Worm (Caenorhabditis elegans) whole organism, L2 larva: ENCODE data around the gene K07F5.6.
"Not testable (repeated sequence)": the region's sequence is repeated elsewhere in the genome, so short reads cannot be mapped to it uniquely, and the experiment has no call there.

Source experiments
- C34F6.9 ChIP-seq: fragments of 150-350 bp; optimal IDR thresholded peaks from 2 replicates; lab custom pipeline; 2014; ENCODE audit warnings: missing biosample characterization, missing genetic modification characterization
- F13H6.1 ChIP-seq: sonication (generic microtip); optimal IDR thresholded peaks from 2 replicates; lab custom pipeline; 2016; ENCODE audit warnings: missing genetic modification characterization, missing compliant biosample characterization
- R02D3.7 ChIP-seq: fragments of 150-350 bp; optimal IDR thresholded peaks from 2 replicates; lab custom pipeline; 2014; ENCODE audit warnings: missing biosample characterization, missing genetic modification characterization
- Y55F3AM.14 ChIP-seq: fragments of 200-800 bp; sonication (Bioruptor generic); optimal IDR thresholded peaks from 2 replicates; lab custom pipeline; 2018; ENCODE audit warnings: mild to moderate bottlenecking, missing genetic modification characterization, missing compliant biosample characterization
- ZK546.5 ChIP-seq: sonication (generic microtip); optimal IDR thresholded peaks from 2 replicates; lab custom pipeline; 2017; ENCODE audit warnings: missing biosample characterization, missing genetic modification characterization
- ama-1 ChIP-seq: fragments of 150-350 bp; optimal IDR thresholded peaks from 2 replicates; lab custom pipeline; 2018; ENCODE audit warnings: inconsistent platforms
- ceh-82 ChIP-seq: fragments of 150-350 bp; optimal IDR thresholded peaks from 2 replicates; lab custom pipeline; 2014; ENCODE audit warnings: missing biosample characterization, missing genetic modification characterization
- crh-2 ChIP-seq: sonication (generic microtip); optimal IDR thresholded peaks from 2 replicates; lab custom pipeline; 2017; ENCODE audit warnings: missing biosample characterization, missing genetic modification characterization
- dmd-4 ChIP-seq: sonication (generic microtip); optimal IDR thresholded peaks from 2 replicates; lab custom pipeline; 2017; ENCODE audit warnings: missing biosample characterization, missing genetic modification characterization
- elt-1 ChIP-seq: fragments of 150-350 bp; optimal IDR thresholded peaks from 2 replicates; lab custom pipeline; 2014; ENCODE audit warnings: missing biosample characterization, missing genetic modification characterization
- fos-1 ChIP-seq: fragments of 150-350 bp; optimal IDR thresholded peaks from 2 replicates; lab custom pipeline; 2014; ENCODE audit warnings: missing biosample characterization, missing genetic modification characterization
- gmeb-1 ChIP-seq: fragments of 150-350 bp; optimal IDR thresholded peaks from 2 replicates; lab custom pipeline; 2014; ENCODE audit warnings: missing biosample characterization, missing genetic modification characterization
- lin-11 ChIP-seq: fragments of 150-350 bp; sonication (generic microtip); optimal IDR thresholded peaks from 2 replicates; lab custom pipeline; 2014; ENCODE audit warnings: missing biosample characterization, missing genetic modification characterization, inconsistent platforms, mixed read lengths
- lin-13 ChIP-seq: fragments of 150-350 bp; optimal IDR thresholded peaks from 2 replicates; lab custom pipeline; 2014; ENCODE audit warnings: missing biosample characterization, missing genetic modification reagents, missing genetic modification characterization
- lin-39 ChIP-seq: fragments of 150-350 bp; optimal IDR thresholded peaks from 2 replicates; lab custom pipeline; 2014; ENCODE audit warnings: missing biosample characterization, missing genetic modification reagents, missing genetic modification characterization
- lsy-2 ChIP-seq, 2 experiments: fragments of 150-350 bp in 1 of 2; sonication (generic microtip) in 1 of 2; optimal IDR thresholded peaks; 2 replicates each; lab custom pipeline; 2014 to 2017; ENCODE audit warnings: missing biosample characterization in 2 of 2, missing genetic modification characterization in 2 of 2
- mbf-1 ChIP-seq: sonication (generic microtip); optimal IDR thresholded peaks from 2 replicates; lab custom pipeline; 2017; ENCODE audit warnings: missing biosample characterization, missing genetic modification characterization
- nhr-10 ChIP-seq: sonication (generic microtip); optimal IDR thresholded peaks from 2 replicates; lab custom pipeline; 2017; ENCODE audit warnings: missing biosample characterization, missing genetic modification characterization
- nhr-11 ChIP-seq: fragments of 150-350 bp; optimal IDR thresholded peaks from 2 replicates; lab custom pipeline; 2014; ENCODE audit warnings: missing biosample characterization, missing genetic modification characterization
- nhr-129 ChIP-seq: fragments of 150-350 bp; optimal IDR thresholded peaks from 2 replicates; lab custom pipeline; 2014; ENCODE audit warnings: missing biosample characterization, missing genetic modification characterization
- nhr-21 ChIP-seq: fragments of 150-350 bp; optimal IDR thresholded peaks from 2 replicates; lab custom pipeline; 2014; ENCODE audit warnings: missing biosample characterization, missing genetic modification characterization
- nhr-23 ChIP-seq: fragments of 150-350 bp; optimal IDR thresholded peaks from 2 replicates; lab custom pipeline; 2014; ENCODE audit warnings: missing biosample characterization, missing genetic modification reagents, missing genetic modification characterization
- nhr-77 ChIP-seq: fragments of 150-350 bp; optimal IDR thresholded peaks from 2 replicates; lab custom pipeline; 2014; ENCODE audit warnings: missing biosample characterization, missing genetic modification characterization
- sem-4 ChIP-seq: fragments of 150-350 bp; optimal IDR thresholded peaks from 2 replicates; lab custom pipeline; 2014; ENCODE audit warnings: missing biosample characterization, missing genetic modification reagents, missing genetic modification characterization
- sma-3 ChIP-seq: sonication (generic microtip); optimal IDR thresholded peaks from 2 replicates; lab custom pipeline; 2016; ENCODE audit warnings: missing genetic modification reagents, missing genetic modification characterization, missing compliant biosample characterization
- sma-9 ChIP-seq, 2 experiments: fragments of 150-350 bp in 1 of 2; sonication (generic microtip) in 1 of 2; optimal IDR thresholded peaks; 2 replicates each; lab custom pipeline; 2014 to 2016; ENCODE audit warnings: missing genetic modification characterization in 2 of 2, mild to moderate bottlenecking in 1 of 2, missing biosample characterization in 1 of 2, missing compliant biosample characterization in 1 of 2, missing genetic modification reagents in 1 of 2, moderate library complexity in 1 of 2
- unc-55 ChIP-seq: fragments of 150-350 bp; sonication (generic microtip); optimal IDR thresholded peaks from 3 replicates; lab custom pipeline; 2014; ENCODE audit warnings: missing biosample characterization, missing genetic modification reagents, missing genetic modification characterization
- zag-1 ChIP-seq: fragments of 150-350 bp; optimal IDR thresholded peaks from 2 replicates; lab custom pipeline; 2014; ENCODE audit warnings: missing biosample characterization, missing genetic modification characterization
- ztf-1 ChIP-seq: fragments of 200-800 bp; sonication (Bioruptor generic); conservative IDR thresholded peaks from 2 replicates; pipeline ENCODE4 v1.3.6; 2022; ENCODE audit warnings: missing genetic modification characterization, missing compliant biosample characterization
- ztf-11 ChIP-seq: sonication (generic microtip); optimal IDR thresholded peaks from 2 replicates; lab custom pipeline; 2017; ENCODE audit warnings: missing biosample characterization, missing genetic modification characterization

K07F5.6 gene

DNA sequence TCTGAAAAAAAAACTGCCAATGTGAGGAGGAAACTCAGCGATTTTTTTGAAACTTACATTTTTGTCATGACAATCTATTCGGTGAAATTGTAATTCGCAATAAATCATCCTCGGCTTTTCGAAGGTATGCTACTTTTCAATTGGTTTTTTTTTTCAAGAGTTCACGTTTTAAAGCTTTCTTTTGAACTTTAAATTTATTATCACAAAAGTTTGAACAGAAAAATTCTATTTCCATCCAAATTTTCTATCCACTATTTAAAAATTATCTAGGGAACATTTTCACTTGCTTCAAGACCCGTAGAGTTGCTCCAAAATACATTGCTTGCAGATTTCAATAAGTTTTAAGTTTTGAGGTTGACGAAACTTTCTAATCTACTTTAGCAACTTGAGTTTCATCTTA is at the start of gene K07F5.6:
K07F5.6 (minus strand) TSS at position 101 of the 400 bp plus-strand sequence.
- TF ChIP-seq F13H6.1 (tag; lab: Kevin White, UChicago) (no peak), mbf-1 (tag; lab: Kevin White, UChicago) (no peak), dmd-4 (tag; lab: Kevin White, UChicago) (no peak), nhr-77 (tag; lab: Kevin White, UChicago) (no peak), ztf-1 (no peak), nhr-10 (tag; lab: Kevin White, UChicago) (no peak), ceh-82 (tag; lab: Kevin White, UChicago) (no peak), elt-1 (no peak)

ce11 chrIV:9895088-9895487 is 48.6 kb upstream of the K07F5.6 start, which contains the start of gene ssp-32:
Gene ssp-32 (plus strand): TSS chrIV:9895388.
- TF ChIP-seq sma-3, result no peak
- TF ChIP-seq ceh-82 (tag; lab: Kevin White, UChicago), result no peak
- TF ChIP-seq lsy-2 (tag; optimal IDR thresholded peaks at IDR 0.05; lab: Kevin White, UChicago), result no peak

ce11 chrIV:9894331-9894730 is 47.9 kb upstream of the K07F5.6 start, which contains the start of gene msp-77:
Gene msp-77 (plus strand): TSS chrIV:9894631.
- not testable (repeated sequence) for TF ChIP-seq dmd-4 (tag; lab: Kevin White, UChicago); zag-1; lin-11 (tag; lab: Kevin White, UChicago)

- TF ChIP-seq gmeb-1 (tag; lab: Kevin White, UChicago); ztf-1; sma-9 (GFP tag; optimal IDR thresholded peaks at IDR 0.05; lab: Kevin White, UChicago); sma-9 (tag; optimal IDR thresholded peaks at IDR 0.05; lab: Kevin White, UChicago): not testable (repeated sequence)
Observed at ce11 chrIV:9893649-9894048, 47.2 kb upstream of the K07F5.6 start, which contains the start of gene sss-1. Gene sss-1 (minus strand): TSS chrIV:9893749.

DNA sequence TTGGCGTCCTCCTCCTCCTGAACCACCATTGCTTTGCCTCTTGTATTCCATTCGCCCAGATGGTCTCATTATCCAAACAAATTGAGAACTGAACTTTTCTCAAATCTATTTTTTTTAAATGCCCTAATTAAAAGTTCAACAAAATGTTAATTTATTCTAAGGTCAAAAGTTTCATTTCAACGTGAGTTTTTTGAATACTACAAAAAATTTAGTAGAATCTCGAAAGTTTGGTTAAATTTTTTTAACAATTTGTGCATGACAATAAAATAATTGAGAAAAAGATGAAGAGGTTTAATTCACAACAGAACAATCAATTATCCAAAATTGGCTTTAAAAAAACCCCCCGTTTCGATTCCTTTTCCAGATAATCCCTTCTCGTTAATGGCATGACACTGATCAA is 45.5 kb upstream of the K07F5.6 start, which contains the start of gene F32B6.4:
F32B6.4 (minus strand) TSS at position 101 of the 400 bp plus-strand sequence.
- TF ChIP-seq ceh-82 (tag; lab: Kevin White, UChicago) (no peak), R02D3.7 (tag; lab: Kevin White, UChicago) (no peak), ztf-11 (tag; lab: Kevin White, UChicago) (no peak), gmeb-1 (tag; lab: Kevin White, UChicago) (no peak)

DNA sequence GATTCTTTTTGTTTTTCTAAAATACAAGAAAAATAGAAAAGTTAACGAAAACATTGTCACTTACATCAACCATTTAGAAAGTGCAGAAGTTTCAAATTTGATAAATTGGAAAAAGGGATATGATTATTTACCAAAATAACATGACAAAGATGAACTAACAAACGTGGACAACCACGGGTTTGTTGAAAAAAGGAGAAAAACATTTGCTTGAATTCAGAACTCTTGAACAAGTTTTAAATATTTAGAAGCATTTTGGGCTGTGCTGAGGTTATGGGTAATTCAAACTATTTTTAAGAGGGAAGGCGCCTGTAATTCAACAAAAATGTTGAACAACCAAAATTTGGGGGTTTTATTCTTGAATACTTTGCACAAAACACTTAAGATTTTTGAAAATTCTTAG is 43.4 kb upstream of the K07F5.6 start, which contains the start of gene ttbk-3:
ttbk-3 (minus strand) TSS at position 101 of the 400 bp plus-strand sequence.
- TF ChIP-seq fos-1 (tag; lab: Kevin White, UChicago), result no peak
- TF ChIP-seq nhr-21 (tag; lab: Kevin White, UChicago), result no peak
- no peak for TF ChIP-seq lin-39 (tag; lab: Kevin White, UChicago)
- TF ChIP-seq, all 48 proteins: peak for 0

DNA sequence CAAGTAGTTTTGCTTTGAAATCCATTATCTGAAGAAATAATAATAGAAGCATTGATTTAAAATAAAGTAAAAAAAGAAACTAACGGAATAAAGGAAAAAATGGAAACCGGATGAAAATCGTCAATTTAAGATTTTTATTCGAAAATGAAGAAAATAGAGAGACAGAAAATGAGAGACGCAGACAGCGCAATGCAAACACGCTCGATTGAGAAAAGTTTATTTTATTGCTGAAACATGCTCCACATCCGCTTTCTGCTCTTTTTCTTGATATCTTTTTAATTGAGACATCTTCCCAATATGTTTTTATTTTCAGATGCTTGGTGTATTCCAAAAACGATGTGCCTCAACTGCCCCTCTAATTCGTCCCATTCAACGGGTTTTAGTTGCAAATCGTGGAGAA is 37.8 kb upstream of the K07F5.6 start, which contains the start of the genes prp-18 and mccc-1:
prp-18 (minus strand) TSS at position 127 of the 400 bp plus-strand sequence.
mccc-1 (plus strand) TSS at position 314 of the 400 bp plus-strand sequence.
- TF ChIP-seq nhr-11 (tag; lab: Kevin White, UChicago) (no peak), nhr-23 (tag; lab: Kevin White, UChicago) (no peak), sem-4 (tag; lab: Kevin White, UChicago) (peak; percentile 11), gmeb-1 (tag; lab: Kevin White, UChicago) (peak; percentile 21), C34F6.9 (tag; lab: Kevin White, UChicago) (peak; percentile 90), elt-1 (no peak), dmd-4 (tag; lab: Kevin White, UChicago) (no peak), sma-9 (GFP tag; optimal IDR thresholded peaks at IDR 0.05; lab: Kevin White, UChicago) (peak; percentile 23), sma-9 (tag; optimal IDR thresholded peaks at IDR 0.05; lab: Kevin White, UChicago) (no peak), ZK546.5 (tag; lab: Kevin White, UChicago) (no peak), Y55F3AM.14 (GFP tag; lab: Kevin White, UChicago) (no peak), crh-2 (tag; lab: Kevin White, UChicago) (peak; percentile 60), lin-13 (GFP tag; lab: Kevin White, UChicago) (no peak), fos-1 (tag; lab: Kevin White, UChicago) (peak; percentile 47), unc-55 (GFP tag; lab: Kevin White, UChicago) (peak; percentile 82), nhr-129 (peak; percentile 51), ama-1 (lab: Kevin White, UChicago) (no peak)
